Fruit fly (Drosophila melanogaster) whole organism, wandering third instar larva: ENCODE measurements around the gene Capa.

Experiments
- Vsx2 ChIP-seq: fragments of 200-300, 225-300 bp; sonication (Bioruptor generic); optimal IDR thresholded peaks from 2 replicates; lab custom pipeline; 2018; ENCODE audit warnings: missing biosample characterization, missing genetic modification characterization; ENCODE audit not compliant: partially characterized antibody
- dl ChIP-seq, 2 experiments: fragments of 175-275, 200-275 bp in 1 of 2; fragments of 200-275 bp in 1 of 2; sonication (Bioruptor generic); optimal IDR thresholded peaks; lab custom pipeline; 2018; ENCODE audit warnings: mild to moderate bottlenecking in 2 of 2, missing biosample characterization in 2 of 2, missing genetic modification characterization in 2 of 2, moderate library complexity in 2 of 2; ENCODE audit not compliant: partially characterized antibody in 2 of 2, insufficient read depth in 1 of 2
- fru ChIP-seq: fragments of 200-800 bp; sonication (Bioruptor generic); optimal IDR thresholded peaks from 3 replicates; lab custom pipeline; 2016; ENCODE audit warnings: missing biosample characterization, mild to moderate bottlenecking, missing genetic modification characterization
- h ChIP-seq: fragments of 200-800 bp; sonication (Bioruptor generic); optimal IDR thresholded peaks from 3 replicates; lab custom pipeline; 2016; ENCODE audit warnings: missing biosample characterization, mild to moderate bottlenecking, missing genetic modification characterization
- lola ChIP-seq: fragments of >200 bp; optimal IDR thresholded peaks from 2 replicates; lab custom pipeline; 2017; ENCODE audit warnings: missing biosample characterization, missing genetic modification characterization
- psq ChIP-seq: fragments of 200-800 bp; sonication (Bioruptor generic); optimal IDR thresholded peaks from 3 replicates; lab custom pipeline; 2017; ENCODE audit warnings: missing biosample characterization, mild to moderate bottlenecking, missing genetic modification characterization, moderate library complexity
- sv ChIP-seq: fragments of 200-800 bp; sonication (Bioruptor generic); optimal IDR thresholded peaks from 3 replicates; lab custom pipeline; 2016; ENCODE audit warnings: missing biosample characterization, missing genetic modification characterization
- usp ChIP-seq: fragments of >200 bp; optimal IDR thresholded peaks from 2 replicates; lab custom pipeline; 2017; ENCODE audit warnings: missing biosample characterization, missing genetic modification characterization

dm6 chr3R:29867470-29867869 is 46.7 kb downstream of the Capa start:
- TF ChIP-seq h, result no peak
- TF ChIP-seq sv (GFP tag; lab: Kevin White, UChicago), result no peak
- TF ChIP-seq lola (GFP tag; lab: Kevin White, UChicago), result no peak
- no peak for TF ChIP-seq Vsx2 (GFP tag; lab: Kevin White, UChicago)
- TF ChIP-seq psq (GFP tag; lab: Kevin White, UChicago), result no peak
- TF ChIP-seq usp, result no peak
- no peak for TF ChIP-seq fru (GFP tag; lab: Kevin White, UChicago)
- no peak for TF ChIP-seq dl (GFP tag; optimal IDR thresholded peaks at IDR 0.05; lab: Kevin White, UChicago; ENCODE audit: insufficient read depth in 1 of 2, partially characterized antibody in 2 of 2)
